Fruit fly (Drosophila melanogaster): ENCODE measurements around the gene mRpL9.

DNA sequence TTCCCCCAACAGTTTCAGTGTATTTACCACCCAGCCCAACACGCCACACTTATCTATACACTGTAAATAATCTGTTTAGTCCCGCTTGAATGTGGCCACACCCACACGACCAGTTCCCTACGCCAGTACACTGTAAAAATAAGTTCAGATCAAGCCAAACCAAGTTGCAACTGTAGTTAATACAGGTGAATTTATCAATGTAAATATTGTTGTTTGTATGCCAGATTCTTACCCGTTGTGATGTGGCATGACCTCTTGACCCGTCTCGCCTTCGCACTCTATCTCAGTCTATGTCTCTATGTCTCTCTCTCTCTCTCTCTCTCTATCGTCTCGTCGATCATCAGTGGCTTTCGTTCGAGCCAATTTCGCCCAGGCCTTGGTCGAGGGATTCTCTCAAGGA lies 16.7 kb upstream of the mRpL9 start:
- TF ChIP-seq CG15696 (tag; optimal IDR thresholded peaks at IDR 0.05) (no peak), ERR (GFP tag; optimal IDR thresholded peaks at IDR 0.05) (no peak), CG2120 (GFP tag; optimal IDR thresholded peaks at IDR 0.05) (no peak), CG13775 (GFP tag; optimal IDR thresholded peaks at IDR 0.05) (no peak), shn (GFP tag; optimal IDR thresholded peaks at IDR 0.05) (no peak), CG32772 (GFP tag; IDR thresholded peaks at IDR 0.05) (no peak), fd3F (GFP tag; optimal IDR thresholded peaks at IDR 0.05) (no peak), Ssrp (tag; optimal IDR thresholded peaks at IDR 0.05) (no peak), CG2712 (tag; optimal IDR thresholded peaks at IDR 0.05) (no peak), Elba2 (GFP tag; optimal IDR thresholded peaks at IDR 0.05) (no peak), D (optimal IDR thresholded peaks at IDR 0.05) (no peak), D (GFP tag; optimal IDR thresholded peaks at IDR 0.05) (no peak), her (GFP tag; optimal IDR thresholded peaks at IDR 0.05) (no peak), zfh2 (GFP tag; optimal IDR thresholded peaks at IDR 0.05) (no peak), Blimp-1 (GFP tag; optimal IDR thresholded peaks at IDR 0.05) (no peak)
